Fruit fly (Drosophila melanogaster): ENCODE data around the gene RpLP0.
A peak's percentile ranks its signal among the peaks of the same experiment; 100 is the strongest.

The RpLP0 gene

DNA sequence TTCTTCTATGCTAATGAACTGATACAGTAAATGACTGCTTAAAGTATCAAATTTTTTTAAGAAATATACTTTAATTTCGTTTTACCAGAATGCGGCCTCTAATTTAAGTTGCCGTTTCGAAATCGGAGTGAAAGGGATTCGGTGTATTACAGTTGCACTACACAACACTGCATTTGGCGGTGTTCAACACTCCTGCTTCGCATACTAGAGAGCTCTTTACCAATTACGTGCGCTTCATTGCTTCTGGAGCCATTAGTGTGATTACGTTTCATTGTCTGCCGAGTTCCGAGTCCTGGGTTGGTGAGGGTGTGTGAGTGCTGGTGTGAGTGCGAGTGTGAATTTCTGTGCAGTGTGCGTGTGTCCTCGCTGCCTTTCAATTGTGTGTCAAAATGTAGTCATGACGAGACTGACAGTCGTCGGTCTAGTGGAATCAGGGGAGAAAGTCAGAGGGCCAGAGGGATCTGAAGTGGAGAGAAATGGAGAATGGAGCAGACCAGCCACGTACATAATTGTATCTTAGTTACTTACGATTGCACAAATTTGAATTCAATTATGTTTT is 18.7 kb downstream of the RpLP0 start (continued):
- TF ChIP-seq Six4 (GFP tag; optimal IDR thresholded peaks at IDR 0.05) (no peak), zen2 (GFP tag; IDR thresholded peaks at IDR 0.05; ENCODE audit: partially characterized antibody) (no peak), CG31441 (GFP tag; IDR thresholded peaks at IDR 0.05) (no peak), CG6254 (GFP tag; optimal IDR thresholded peaks at IDR 0.05) (no peak), HLH54F (GFP tag; optimal IDR thresholded peaks at IDR 0.05) (no peak), CG13296 (GFP tag; optimal IDR thresholded peaks at IDR 0.05) (no peak), CG16815 (GFP tag; optimal IDR thresholded peaks at IDR 0.05) (no peak), Neu2 (GFP tag; optimal IDR thresholded peaks at IDR 0.05; ENCODE audit: borderline replicate concordance) (peak; percentile 91), Ptx1 (GFP tag; IDR thresholded peaks at IDR 0.05) (no peak), sqz (GFP tag; optimal IDR thresholded peaks at IDR 0.05) (no peak), CG14441 (GFP tag; IDR thresholded peaks at IDR 0.05) (no peak), Meics (GFP tag; optimal IDR thresholded peaks at IDR 0.05) (no peak), Atf3 (GFP tag; optimal IDR thresholded peaks at IDR 0.05) (no peak), Xrp1 (GFP tag; IDR thresholded peaks at IDR 0.05) (no peak), stwl (tag; optimal IDR thresholded peaks at IDR 0.05) (peak; percentile 96), rib (GFP tag; IDR thresholded peaks at IDR 0.05) (no peak), sens (GFP tag) (peak; percentile 45), ara (GFP tag; IDR thresholded peaks at IDR 0.05) (no peak), peb (GFP tag; IDR thresholded peaks at IDR 0.05) (no peak), CG17802 (tag; optimal IDR thresholded peaks at IDR 0.05) (no peak), inv (GFP tag; IDR thresholded peaks at IDR 0.05; ENCODE audit: partially characterized antibody) (no peak), CG10267 (tag; optimal IDR thresholded peaks at IDR 0.05) (peak; percentile 35), CkIIα-i1 (GFP tag; IDR thresholded peaks at IDR 0.05) (no peak), crp (GFP tag; optimal IDR thresholded peaks at IDR 0.05) (no peak), fd102C (GFP tag; optimal IDR thresholded peaks at IDR 0.05) (no peak), CG8281 (tag; optimal IDR thresholded peaks at IDR 0.05) (no peak), seq (GFP tag; IDR thresholded peaks at IDR 0.05) (no peak), CG43689 (GFP tag; IDR thresholded peaks at IDR 0.05) (no peak), CG9727 (GFP tag; optimal IDR thresholded peaks at IDR 0.05) (no peak), Kr (GFP tag; optimal IDR thresholded peaks at IDR 0.05) (no peak), CG4617 (GFP tag; optimal IDR thresholded peaks at IDR 0.05; ENCODE audit: borderline replicate concordance) (no peak), Hey (tag; optimal IDR thresholded peaks at IDR 0.05) (no peak), kay (GFP tag; optimal IDR thresholded peaks at IDR 0.05) (no peak), CG12236 (GFP tag; optimal IDR thresholded peaks at IDR 0.05) (no peak), zfh1 (GFP tag; IDR thresholded peaks at IDR 0.05) (no peak), NC2α (GFP tag; optimal IDR thresholded peaks at IDR 0.05) (no peak), BtbVII (GFP tag; optimal IDR thresholded peaks at IDR 0.05) (no peak), zen (tag; optimal IDR thresholded peaks at IDR 0.05) (peak; percentile 66), Fer1 (GFP tag; optimal IDR thresholded peaks at IDR 0.05) (no peak)

DNA sequence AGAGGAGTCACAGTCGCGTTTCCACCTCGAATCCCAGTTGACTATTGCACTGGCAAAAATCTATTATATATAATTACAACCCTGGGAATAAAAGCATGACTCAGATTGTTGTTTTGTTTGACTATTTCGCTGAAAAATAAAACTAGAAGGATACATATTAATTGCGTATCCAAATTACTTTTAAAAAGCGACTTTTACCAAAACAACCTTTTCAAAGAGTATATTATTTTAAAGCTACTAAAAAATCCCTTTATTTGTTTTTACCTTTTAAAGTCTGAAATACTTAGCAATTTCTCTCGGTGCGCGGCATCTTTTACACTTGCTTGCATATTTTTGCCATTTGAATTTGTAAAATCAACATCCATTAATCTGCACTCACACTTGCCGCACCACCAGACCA is 31.0 kb downstream of the RpLP0 start:
- TF ChIP-seq sqz (GFP tag; optimal IDR thresholded peaks at IDR 0.05) (no peak), CG18476 (GFP tag; optimal IDR thresholded peaks at IDR 0.05) (no peak)

DNA sequence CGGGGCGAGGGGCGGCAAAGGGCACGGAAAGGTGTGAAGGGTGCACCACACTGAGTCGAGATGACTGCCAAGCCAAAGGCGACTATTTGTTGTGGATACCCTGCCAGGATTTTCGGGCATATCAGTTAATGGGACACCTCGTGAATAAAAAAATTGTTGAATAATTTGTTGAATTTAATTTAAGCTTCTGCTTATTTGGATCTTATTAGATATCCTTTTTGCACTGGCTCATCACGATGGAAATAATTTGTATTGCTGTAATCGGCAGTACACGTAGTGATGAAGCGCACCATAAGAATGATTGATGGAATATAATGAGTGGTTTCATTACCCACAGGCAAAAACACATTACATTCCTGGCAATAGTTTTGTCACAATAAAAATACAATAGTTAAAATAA is 34.2 kb downstream of the RpLP0 start:
- TF ChIP-seq NC2α (GFP tag; optimal IDR thresholded peaks at IDR 0.05) (no peak), sens (GFP tag) (peak; percentile 69), Meics (GFP tag; optimal IDR thresholded peaks at IDR 0.05) (peak; percentile 22), D19A (tag; optimal IDR thresholded peaks at IDR 0.05) (peak; percentile 56), CG11504 (tag; optimal IDR thresholded peaks at IDR 0.05) (peak; percentile 4), CG8765 (GFP tag; IDR thresholded peaks at IDR 0.05) (no peak), CG2678 (tag; optimal IDR thresholded peaks at IDR 0.05) (peak; percentile 2), CG7556 (GFP tag; optimal IDR thresholded peaks at IDR 0.05) (peak; percentile 6), gem (tag; optimal IDR thresholded peaks at IDR 0.05) (peak; percentile 12), CG17361 (GFP tag; IDR thresholded peaks at IDR 0.05) (0 out of 3 replicates have a peak, but pooled peaks have one; percentile 19), chinmo (GFP tag; IDR thresholded peaks at IDR 0.05; ENCODE audit: partially characterized antibody) (no peak)
